Fruit fly (Drosophila melanogaster) whole organism: ENCODE measurements around the gene CG32026.

Experiments
- CG8478 ChIP-seq: fragments of >200 bp; optimal IDR thresholded peaks from 2 replicates; lab custom pipeline; 2018; ENCODE audit warnings: inconsistent platforms
- Dll ChIP-seq: fragments of >200 bp; optimal IDR thresholded peaks from 2 replicates; lab custom pipeline; 2017
- EcR ChIP-seq, 2 experiments: fragments of >200 bp; optimal IDR thresholded peaks; 2 replicates each; lab custom pipeline; 2017; ENCODE audit warnings: missing biosample characterization in 2 of 2, missing genetic modification characterization in 2 of 2, missing genetic modification reagents in 2 of 2
- pan ChIP-seq: fragments of >200 bp; optimal IDR thresholded peaks from 2 replicates; lab custom pipeline; 2017
- psq ChIP-seq: fragments of >200 bp; optimal IDR thresholded peaks from 2 replicates; lab custom pipeline; 2017
- usp ChIP-seq: fragments of >200 bp; optimal IDR thresholded peaks from 2 replicates; lab custom pipeline; 2017; ENCODE audit warnings: missing biosample characterization, missing genetic modification characterization, mixed read lengths

CG32026 gene

dm6 chr3L:8829572-8829971, 6.7 kb upstream of the CG32026 start:
- no peak for TF ChIP-seq psq (lab: Kevin White, UChicago)
- no peak for TF ChIP-seq EcR (GFP tag; optimal IDR thresholded peaks at IDR 0.05; lab: Kevin White, UChicago)
- no peak for TF ChIP-seq pan (lab: Kevin White, UChicago)
- no peak for TF ChIP-seq usp (GFP tag; lab: Kevin White, UChicago)
- TF ChIP-seq Dll: no peak
- no peak for TF ChIP-seq CG8478 (lab: Kevin White, UChicago)

dm6 chr3L:8830017-8830702, 6.1 kb upstream of the CG32026 start:
- TF ChIP-seq pan (lab: Kevin White, UChicago): no peak
- no peak for TF ChIP-seq psq (lab: Kevin White, UChicago)
- no peak for TF ChIP-seq usp (GFP tag; lab: Kevin White, UChicago)
- TF ChIP-seq Dll: no peak
- TF ChIP-seq EcR (GFP tag; optimal IDR thresholded peaks at IDR 0.05; lab: Kevin White, UChicago): no peak
- no peak for TF ChIP-seq CG8478 (lab: Kevin White, UChicago)

dm6 chr3L:8830954-8831353, 5.3 kb upstream of the CG32026 start:
- TF ChIP-seq EcR (GFP tag; optimal IDR thresholded peaks at IDR 0.05; lab: Kevin White, UChicago): no peak
- no peak for TF ChIP-seq Dll
- no peak for TF ChIP-seq CG8478 (lab: Kevin White, UChicago)
- no peak for TF ChIP-seq pan (lab: Kevin White, UChicago)
- TF ChIP-seq usp (GFP tag; lab: Kevin White, UChicago): no peak
- no peak for TF ChIP-seq psq (lab: Kevin White, UChicago)

- TF ChIP-seq psq (lab: Kevin White, UChicago) (no peak), EcR (GFP tag; optimal IDR thresholded peaks at IDR 0.05; lab: Kevin White, UChicago) (no peak), CG8478 (lab: Kevin White, UChicago) (no peak), Dll (no peak), usp (GFP tag; lab: Kevin White, UChicago) (no peak), pan (lab: Kevin White, UChicago) (no peak)
Measured at dm6 chr3L:8832737-8833466, 3.4 kb upstream of the CG32026 start.

dm6 chr3L:8833467-8833802, 2.8 kb upstream of the CG32026 start:
- TF ChIP-seq usp (GFP tag; lab: Kevin White, UChicago): no peak
- TF ChIP-seq Dll: no peak

- TF ChIP-seq pan (lab: Kevin White, UChicago): no peak
- TF ChIP-seq EcR (GFP tag; optimal IDR thresholded peaks at IDR 0.05; lab: Kevin White, UChicago): no peak
- no peak for TF ChIP-seq Dll
- TF ChIP-seq psq (lab: Kevin White, UChicago): no peak
- TF ChIP-seq CG8478 (lab: Kevin White, UChicago): no peak
- TF ChIP-seq usp (GFP tag; lab: Kevin White, UChicago): no peak
Measured at dm6 chr3L:8834486-8834885, 1.8 kb upstream of the CG32026 start.

dm6 chr3L:8834886-8835285, 1.4 kb upstream of the CG32026 start:
- TF ChIP-seq pan (lab: Kevin White, UChicago) (no peak), CG8478 (lab: Kevin White, UChicago) (no peak), EcR (GFP tag; optimal IDR thresholded peaks at IDR 0.05; lab: Kevin White, UChicago) (no peak), Dll (no peak), usp (GFP tag; lab: Kevin White, UChicago) (no peak), psq (lab: Kevin White, UChicago) (no peak)

- TF ChIP-seq usp (GFP tag; lab: Kevin White, UChicago) (no peak), pan (lab: Kevin White, UChicago) (no peak), psq (lab: Kevin White, UChicago) (no peak), Dll (no peak), EcR (GFP tag; optimal IDR thresholded peaks at IDR 0.05; lab: Kevin White, UChicago) (no peak), CG8478 (lab: Kevin White, UChicago) (no peak)
Measured at dm6 chr3L:8835441-8835840, 821 bp upstream of the CG32026 start.

- TF ChIP-seq Dll: no peak
- no peak for TF ChIP-seq psq (lab: Kevin White, UChicago)
- TF ChIP-seq CG8478 (lab: Kevin White, UChicago): no peak
- no peak for TF ChIP-seq usp (GFP tag; lab: Kevin White, UChicago)
- peak in 1 of 2 experiments; percentile 83 for TF ChIP-seq EcR (GFP tag; optimal IDR thresholded peaks at IDR 0.05; lab: Kevin White, UChicago)
- TF ChIP-seq pan (lab: Kevin White, UChicago): no peak
Measured at dm6 chr3L:8839130-8839529, 2.9 kb downstream of the CG32026 start.

- TF ChIP-seq psq (lab: Kevin White, UChicago): no peak
- TF ChIP-seq EcR (GFP tag; optimal IDR thresholded peaks at IDR 0.05; lab: Kevin White, UChicago): no peak
- peak; percentile 88 for TF ChIP-seq pan (lab: Kevin White, UChicago)
Measured at dm6 chr3L:8839563-8840425, 3.5 kb downstream of the CG32026 start.

dm6 chr3L:8841757-8842156, 5.5 kb downstream of the CG32026 start:
- no peak for TF ChIP-seq psq (lab: Kevin White, UChicago)
- no peak for TF ChIP-seq CG8478 (lab: Kevin White, UChicago)
- TF ChIP-seq pan (lab: Kevin White, UChicago): peak; percentile 63
- TF ChIP-seq usp (GFP tag; lab: Kevin White, UChicago): no peak
